ENCODE assay signal across 2 fruit fly cellular contexts in genomic region chrX:8176291-8177029, dm6.
TF ChIP-seq lines count a peak whose summit lies in the region.

No protein-coding gene starts in this region.

TF ChIP-seq in whole organism, embryonic, 481 proteins besides CTCF, POLR2A, EP300 and RAD21 (continued from another document):
- TF ChIP-seq cg (GFP tag; optimal IDR thresholded peaks at IDR 0.05; lab: Kevin White, UChicago) (peak; percentile 74), crp (GFP tag; optimal IDR thresholded peaks at IDR 0.05; lab: Kevin White, UChicago) (no peak), CG34422 (GFP tag; IDR thresholded peaks at IDR 0.05; lab: Robert Waterston, UW) (peak; percentile 26; the same call in 1 of the 3 replicates), CG17385 (GFP tag; optimal IDR thresholded peaks at IDR 0.05; lab: Kevin White, UChicago) (peak; percentile 89), Neu2 (GFP tag; optimal IDR thresholded peaks at IDR 0.05; lab: Kevin White, UChicago; ENCODE audit: borderline replicate concordance) (no peak), CG2116 (GFP tag; optimal IDR thresholded peaks at IDR 0.05; lab: Kevin White, UChicago) (peak; percentile 77), pfk (GFP tag; optimal IDR thresholded peaks at IDR 0.05; lab: Kevin White, UChicago) (no peak), CG1024 (GFP tag; IDR thresholded peaks at IDR 0.05; lab: Robert Waterston, UW) (no peak), oc (tag; optimal IDR thresholded peaks at IDR 0.05; lab: Kevin White, UChicago) (no peak), CG17186 (GFP tag; optimal IDR thresholded peaks at IDR 0.05; lab: Kevin White, UChicago) (no peak), CG1529 (GFP tag; optimal IDR thresholded peaks at IDR 0.05; lab: Kevin White, UChicago) (no peak), CG16813 (GFP tag; IDR thresholded peaks at IDR 0.05; lab: Robert Waterston, UW; ENCODE audit: partially characterized antibody) (no peak), zen2 (GFP tag; IDR thresholded peaks at IDR 0.05; lab: Robert Waterston, UW; ENCODE audit: partially characterized antibody) (no peak), nmo (GFP tag; optimal IDR thresholded peaks at IDR 0.05; lab: Kevin White, UChicago) (no peak), Scr (GFP tag; IDR thresholded peaks at IDR 0.05; lab: Robert Waterston, UW; ENCODE audit: partially characterized antibody) (peak; percentile 43; the same call in 1 of the 2 replicates), CG3838 (GFP tag; optimal IDR thresholded peaks at IDR 0.05; lab: Kevin White, UChicago) (no peak), Vsx1 (GFP tag; optimal IDR thresholded peaks at IDR 0.05; lab: Kevin White, UChicago) (no peak), CG8281 (tag; optimal IDR thresholded peaks at IDR 0.05; lab: Kevin White, UChicago) (no peak), knrl (GFP tag; IDR thresholded peaks at IDR 0.05; lab: Robert Waterston, UW; ENCODE audit: partially characterized antibody) (peak; percentile 55; the same call in 2 of the 3 replicates), bsh (GFP tag; optimal IDR thresholded peaks at IDR 0.05; lab: Kevin White, UChicago) (peak in 1 of 2 experiments; percentile 31), HmgZ (tag; optimal IDR thresholded peaks at IDR 0.05; lab: Kevin White, UChicago) (no peak), grn (GFP tag; optimal IDR thresholded peaks at IDR 0.05; lab: Kevin White, UChicago) (no peak), CG8924 (tag; optimal IDR thresholded peaks at IDR 0.05; lab: Kevin White, UChicago) (peak; percentile 5), CG17829 (tag; optimal IDR thresholded peaks at IDR 0.05; lab: Kevin White, UChicago) (no peak), stwl (tag; optimal IDR thresholded peaks at IDR 0.05; lab: Kevin White, UChicago) (no peak), YL-1 (GFP tag; optimal IDR thresholded peaks at IDR 0.05; lab: Kevin White, UChicago) (peak; percentile 29), jigr1 (GFP tag; IDR thresholded peaks at IDR 0.05; lab: Robert Waterston, UW) (no peak), Stat92E (GFP tag; optimal IDR thresholded peaks at IDR 0.05; lab: Kevin White, UChicago) (no peak), CG4617 (GFP tag; optimal IDR thresholded peaks at IDR 0.05; lab: Kevin White, UChicago; ENCODE audit: borderline replicate concordance) (peak; percentile 24), chinmo (GFP tag; IDR thresholded peaks at IDR 0.05; lab: Robert Waterston, UW; ENCODE audit: partially characterized antibody) (0 out of 4 replicates have a peak, but pooled peaks have one; percentile 41), fd3F (GFP tag; optimal IDR thresholded peaks at IDR 0.05; lab: Kevin White, UChicago) (no peak), CG7372 (GFP tag; IDR thresholded peaks at IDR 0.05; lab: Robert Waterston, UW) (no peak), kni (GFP tag; optimal IDR thresholded peaks at IDR 0.05; lab: Kevin White, UChicago) (peak; percentile 26), nom (GFP tag; optimal IDR thresholded peaks at IDR 0.05; lab: Kevin White, UChicago) (peak; percentile 58), sug (tag; optimal IDR thresholded peaks at IDR 0.05; lab: Kevin White, UChicago) (no peak), CG9876 (GFP tag; optimal IDR thresholded peaks at IDR 0.05; lab: Kevin White, UChicago) (no peak)
TF ChIP-seq in whole organism, embryonic: peak in this region for 22.

TF ChIP-seq in whole organism, prepupa, 60 proteins besides CTCF, POLR2A, EP300 and RAD21 (continued from another document):
- TF ChIP-seq CG3919 (GFP tag; optimal IDR thresholded peaks at IDR 0.05; lab: Kevin White, UChicago) = no peak
- TF ChIP-seq CG8632 (GFP tag; optimal IDR thresholded peaks at IDR 0.05; lab: Kevin White, UChicago) = no peak
- TF ChIP-seq CG11762 (GFP tag; optimal IDR thresholded peaks at IDR 0.05; lab: Kevin White, UChicago; ENCODE audit: insufficient read depth) = no peak
- TF ChIP-seq Eip75B (GFP tag; optimal IDR thresholded peaks at IDR 0.05; lab: Kevin White, UChicago) = no peak
- TF ChIP-seq CG6854 (GFP tag; optimal IDR thresholded peaks at IDR 0.05; lab: Kevin White, UChicago) = no peak
- no peak for TF ChIP-seq Sox15 (GFP tag; optimal IDR thresholded peaks at IDR 0.05; lab: Kevin White, UChicago)
- TF ChIP-seq CG11902 (GFP tag; optimal IDR thresholded peaks at IDR 0.05; lab: Kevin White, UChicago) = no peak
- TF ChIP-seq achi (GFP tag; optimal IDR thresholded peaks at IDR 0.05; lab: Kevin White, UChicago) = no peak
- TF ChIP-seq CG10669 (GFP tag; optimal IDR thresholded peaks at IDR 0.05; lab: Kevin White, UChicago) = no peak
- no peak for TF ChIP-seq lz (GFP tag; optimal IDR thresholded peaks at IDR 0.05; lab: Kevin White, UChicago)
- TF ChIP-seq CG7368 (GFP tag; optimal IDR thresholded peaks at IDR 0.05; lab: Kevin White, UChicago) = no peak
- TF ChIP-seq CG4318 (GFP tag; optimal IDR thresholded peaks at IDR 0.05; lab: Kevin White, UChicago) = no peak
- 0 out of 2 replicates have a peak, but pooled peaks have one; percentile 19 for TF ChIP-seq CG15336 (GFP tag; IDR thresholded peaks at IDR 0.05; lab: Robert Waterston, UW)
- no peak for TF ChIP-seq svp (GFP tag; lab: Kevin White, UChicago)
- no peak for TF ChIP-seq CG6792 (GFP tag; optimal IDR thresholded peaks at IDR 0.05; lab: Kevin White, UChicago)
- peak; percentile 38 for TF ChIP-seq CG9139 (GFP tag; optimal IDR thresholded peaks at IDR 0.05; lab: Kevin White, UChicago)
- TF ChIP-seq dsx (GFP tag; optimal IDR thresholded peaks at IDR 0.05; lab: Kevin White, UChicago; ENCODE audit: poor library complexity, severe bottlenecking) = no peak
- TF ChIP-seq CG31627 (GFP tag; optimal IDR thresholded peaks at IDR 0.05; lab: Kevin White, UChicago) = no peak
- TF ChIP-seq CG8119 (GFP tag; IDR thresholded peaks at IDR 0.05; lab: Robert Waterston, UW) = peak; percentile 46; the same call in 1 of the 3 replicates
- peak; percentile 54 for TF ChIP-seq CG3032 (tag; optimal IDR thresholded peaks at IDR 0.05; lab: Kevin White, UChicago)
- TF ChIP-seq Lpt (GFP tag; optimal IDR thresholded peaks at IDR 0.05; lab: Kevin White, UChicago) = no peak
- no peak for TF ChIP-seq Sox102F (GFP tag; optimal IDR thresholded peaks at IDR 0.05; lab: Kevin White, UChicago)
- peak; percentile 16 for TF ChIP-seq Sox14 (GFP tag; optimal IDR thresholded peaks at IDR 0.05; lab: Kevin White, UChicago)
- no peak for TF ChIP-seq acj6 (GFP tag; optimal IDR thresholded peaks at IDR 0.05; lab: Kevin White, UChicago)
- no peak for TF ChIP-seq Gug (GFP tag; IDR thresholded peaks at IDR 0.05; lab: Robert Waterston, UW)
- no peak for TF ChIP-seq Met (GFP tag; optimal IDR thresholded peaks at IDR 0.05; lab: Kevin White, UChicago)
- TF ChIP-seq fd59A (GFP tag; optimal IDR thresholded peaks at IDR 0.05; lab: Kevin White, UChicago) = no peak
- peak; percentile 8 for TF ChIP-seq CG32006 (GFP tag; optimal IDR thresholded peaks at IDR 0.05; lab: Kevin White, UChicago)
- peak; percentile 33 for TF ChIP-seq spab (GFP tag; optimal IDR thresholded peaks at IDR 0.05; lab: Kevin White, UChicago)
- peak; percentile 73 for TF ChIP-seq CG6808 (GFP tag; optimal IDR thresholded peaks at IDR 0.05; lab: Kevin White, UChicago)
- TF ChIP-seq Blimp-1 (GFP tag; optimal IDR thresholded peaks at IDR 0.05; lab: Kevin White, UChicago) = no peak
- peak; percentile 38 for TF ChIP-seq CG6276 (GFP tag; optimal IDR thresholded peaks at IDR 0.05; lab: Kevin White, UChicago)
- no peak for TF ChIP-seq CG10631 (GFP tag; optimal IDR thresholded peaks at IDR 0.05; lab: Kevin White, UChicago)
- TF ChIP-seq cyc (GFP tag; optimal IDR thresholded peaks at IDR 0.05; lab: Kevin White, UChicago) = no peak
- peak; percentile 52 to 58 for TF ChIP-seq ss (GFP tag; optimal IDR thresholded peaks at IDR 0.05; lab: Kevin White, UChicago)
- peak; percentile 56 for TF ChIP-seq Eip78C (GFP tag; lab: Kevin White, UChicago)
- TF ChIP-seq CG6163 (GFP tag; IDR thresholded peaks at IDR 0.05; lab: Robert Waterston, UW) = peak; percentile 26; the same call in 1 of the 3 replicates
- TF ChIP-seq Ets96B (tag; optimal IDR thresholded peaks at IDR 0.05; lab: Kevin White, UChicago) = no peak
